Worm (Caenorhabditis elegans) whole organism, L2 larva: Measurements from ENCODE around the gene F17C11.11.
A peak's percentile ranks its signal among the peaks of the same experiment; 100 is the strongest.

ENCODE experiments used
- C34F6.9 ChIP-seq: fragments of 150-350 bp; optimal IDR thresholded peaks from 2 replicates; lab custom pipeline; 2014; ENCODE audit warnings: missing biosample characterization, missing genetic modification characterization
- F13H6.1 ChIP-seq: sonication (generic microtip); optimal IDR thresholded peaks from 2 replicates; lab custom pipeline; 2016; ENCODE audit warnings: missing genetic modification characterization, missing compliant biosample characterization
- R02D3.7 ChIP-seq: fragments of 150-350 bp; optimal IDR thresholded peaks from 2 replicates; lab custom pipeline; 2014; ENCODE audit warnings: missing biosample characterization, missing genetic modification characterization
- Y55F3AM.14 ChIP-seq: fragments of 200-800 bp; sonication (Bioruptor generic); optimal IDR thresholded peaks from 2 replicates; lab custom pipeline; 2018; ENCODE audit warnings: mild to moderate bottlenecking, missing genetic modification characterization, missing compliant biosample characterization
- ZK546.5 ChIP-seq: sonication (generic microtip); optimal IDR thresholded peaks from 2 replicates; lab custom pipeline; 2017; ENCODE audit warnings: missing biosample characterization, missing genetic modification characterization
- blmp-1 ChIP-seq: sonication (generic microtip); optimal IDR thresholded peaks from 2 replicates; lab custom pipeline; 2017; ENCODE audit warnings: missing genetic modification characterization, mild to moderate bottlenecking, missing compliant biosample characterization, antibody characterized with exemption, moderate library complexity; ENCODE audit not compliant: insufficient read depth
- crh-2 ChIP-seq: sonication (generic microtip); optimal IDR thresholded peaks from 2 replicates; lab custom pipeline; 2017; ENCODE audit warnings: missing biosample characterization, missing genetic modification characterization
- fos-1 ChIP-seq: fragments of 150-350 bp; optimal IDR thresholded peaks from 2 replicates; lab custom pipeline; 2014; ENCODE audit warnings: missing biosample characterization, missing genetic modification characterization
- gmeb-1 ChIP-seq: fragments of 150-350 bp; optimal IDR thresholded peaks from 2 replicates; lab custom pipeline; 2014; ENCODE audit warnings: missing biosample characterization, missing genetic modification characterization
- lin-39 ChIP-seq: fragments of 150-350 bp; optimal IDR thresholded peaks from 2 replicates; lab custom pipeline; 2014; ENCODE audit warnings: missing biosample characterization, missing genetic modification reagents, missing genetic modification characterization
- lsy-2 ChIP-seq, 2 experiments: fragments of 150-350 bp in 1 of 2; sonication (generic microtip) in 1 of 2; optimal IDR thresholded peaks; 2 replicates each; lab custom pipeline; 2014 to 2017; ENCODE audit warnings: missing biosample characterization in 2 of 2, missing genetic modification characterization in 2 of 2
- mab-5 ChIP-seq: fragments of 150-350 bp; optimal IDR thresholded peaks from 2 replicates; lab custom pipeline; 2014; ENCODE audit warnings: missing biosample characterization, missing genetic modification characterization
- nhr-10 ChIP-seq: sonication (generic microtip); optimal IDR thresholded peaks from 2 replicates; lab custom pipeline; 2017; ENCODE audit warnings: missing biosample characterization, missing genetic modification characterization
- nhr-12 ChIP-seq: fragments of 150-350 bp; optimal IDR thresholded peaks from 2 replicates; lab custom pipeline; 2014; ENCODE audit warnings: missing biosample characterization, missing genetic modification characterization
- nhr-129 ChIP-seq: fragments of 150-350 bp; optimal IDR thresholded peaks from 2 replicates; lab custom pipeline; 2014; ENCODE audit warnings: missing biosample characterization, missing genetic modification characterization
- nhr-21 ChIP-seq: fragments of 150-350 bp; optimal IDR thresholded peaks from 2 replicates; lab custom pipeline; 2014; ENCODE audit warnings: missing biosample characterization, missing genetic modification characterization
- nhr-23 ChIP-seq: fragments of 150-350 bp; optimal IDR thresholded peaks from 2 replicates; lab custom pipeline; 2014; ENCODE audit warnings: missing biosample characterization, missing genetic modification reagents, missing genetic modification characterization
- nhr-25 ChIP-seq: fragments of 150-350 bp; sonication (generic microtip); optimal IDR thresholded peaks from 3 replicates; lab custom pipeline; 2014; ENCODE audit warnings: missing biosample characterization, missing genetic modification characterization
- peb-1 ChIP-seq: fragments of 150-350 bp; optimal IDR thresholded peaks from 2 replicates; lab custom pipeline; 2014; ENCODE audit warnings: missing biosample characterization, missing genetic modification characterization
- sem-4 ChIP-seq: fragments of 150-350 bp; optimal IDR thresholded peaks from 2 replicates; lab custom pipeline; 2014; ENCODE audit warnings: missing biosample characterization, missing genetic modification reagents, missing genetic modification characterization
- skn-1 ChIP-seq: sonication (generic microtip); optimal IDR thresholded peaks from 2 replicates; lab custom pipeline; 2017; ENCODE audit warnings: missing biosample characterization, missing genetic modification characterization
- sma-3 ChIP-seq: sonication (generic microtip); optimal IDR thresholded peaks from 2 replicates; lab custom pipeline; 2016; ENCODE audit warnings: missing genetic modification reagents, missing genetic modification characterization, missing compliant biosample characterization
- sma-9 ChIP-seq, 2 experiments: fragments of 150-350 bp in 1 of 2; sonication (generic microtip) in 1 of 2; optimal IDR thresholded peaks; 2 replicates each; lab custom pipeline; 2014 to 2016; ENCODE audit warnings: missing genetic modification characterization in 2 of 2, mild to moderate bottlenecking in 1 of 2, missing biosample characterization in 1 of 2, missing compliant biosample characterization in 1 of 2, missing genetic modification reagents in 1 of 2, moderate library complexity in 1 of 2
- snpc-4 ChIP-seq: fragments of 150-350 bp; optimal IDR thresholded peaks from 2 replicates; lab custom pipeline; 2014; ENCODE audit warnings: missing biosample characterization, missing genetic modification characterization
- unc-55 ChIP-seq: fragments of 150-350 bp; sonication (generic microtip); optimal IDR thresholded peaks from 3 replicates; lab custom pipeline; 2014; ENCODE audit warnings: missing biosample characterization, missing genetic modification reagents, missing genetic modification characterization
- unc-62 ChIP-seq: fragments of 150-350 bp; optimal IDR thresholded peaks from 2 replicates; lab custom pipeline; 2014; ENCODE audit warnings: missing biosample characterization, missing genetic modification reagents, missing genetic modification characterization
- zag-1 ChIP-seq: fragments of 150-350 bp; optimal IDR thresholded peaks from 2 replicates; lab custom pipeline; 2014; ENCODE audit warnings: missing biosample characterization, missing genetic modification characterization
- ztf-1 ChIP-seq: fragments of 200-800 bp; sonication (Bioruptor generic); conservative IDR thresholded peaks from 2 replicates; pipeline ENCODE4 v1.3.6; 2022; ENCODE audit warnings: missing genetic modification characterization, missing compliant biosample characterization
- ztf-4 ChIP-seq: fragments of 150-350 bp; optimal IDR thresholded peaks from 2 replicates; lab custom pipeline; 2014; ENCODE audit warnings: missing biosample characterization, missing genetic modification characterization

Gene F17C11.11

DNA sequence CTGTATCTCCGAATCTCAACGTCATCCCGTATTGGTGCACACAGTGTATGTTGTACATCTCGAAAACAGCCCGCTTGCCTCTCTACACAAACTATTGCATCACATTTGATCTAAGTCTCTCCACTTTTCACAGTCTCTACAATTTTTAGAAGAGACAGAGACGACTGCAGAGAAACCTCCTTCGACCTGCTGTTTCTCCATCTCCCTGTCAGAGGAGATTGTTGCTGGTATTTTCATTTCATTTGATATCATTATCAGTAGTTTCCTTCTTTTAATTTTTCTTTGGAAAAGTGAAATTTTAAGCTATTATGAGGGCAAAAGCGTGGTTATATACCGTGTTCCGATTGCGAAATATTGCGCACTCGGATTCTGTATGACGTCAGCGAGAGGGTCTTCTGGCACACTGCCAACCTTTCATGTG, 2.0 kb upstream of the F17C11.11 start (continued):
- peak; percentile 27 for TF ChIP-seq zag-1 (tag; lab: Kevin White, UChicago)
- peak; percentile 81 for TF ChIP-seq crh-2 (tag; lab: Kevin White, UChicago)
- no peak for TF ChIP-seq peb-1 (tag; lab: Kevin White, UChicago)

DNA sequence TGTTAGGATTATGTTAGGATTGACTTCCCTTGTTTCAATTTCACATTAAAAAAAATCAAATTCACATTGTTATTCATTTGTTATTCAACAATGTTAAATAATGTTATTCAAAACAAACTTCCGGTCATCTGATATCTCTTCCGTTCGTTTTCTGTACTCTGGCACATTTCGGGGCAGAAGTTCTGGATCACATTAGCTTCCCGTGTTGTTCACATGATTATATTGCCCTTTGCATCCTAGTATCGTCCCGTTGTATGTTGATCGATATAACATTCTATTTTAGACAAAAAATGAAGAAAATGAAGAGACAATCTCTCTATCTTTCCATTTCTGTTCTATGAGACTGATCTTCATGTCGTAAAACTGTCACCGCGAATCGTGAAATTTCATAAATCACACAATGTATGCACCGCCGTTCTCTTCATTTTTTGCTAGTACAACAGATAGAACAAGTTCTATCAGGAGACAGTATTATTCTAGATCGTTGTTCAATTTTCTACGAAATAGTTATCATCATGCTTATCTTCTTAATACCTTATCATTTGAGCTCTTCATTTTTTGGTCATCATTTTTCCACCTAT, 1.5 kb upstream of the F17C11.11 start:
- TF ChIP-seq nhr-21 (peak; percentile 68), unc-62 (peak; percentile 24), gmeb-1 (tag; lab: Kevin White, UChicago) (no peak), unc-55 (GFP tag; lab: Kevin White, UChicago) (no peak), sma-9 (GFP tag; optimal IDR thresholded peaks at IDR 0.05; lab: Kevin White, UChicago) (peak; percentile 65), sma-9 (tag; optimal IDR thresholded peaks at IDR 0.05; lab: Kevin White, UChicago) (no peak), sem-4 (tag; lab: Kevin White, UChicago) (no peak)
- TF ChIP-seq, all 48 proteins: peak for 3

DNA sequence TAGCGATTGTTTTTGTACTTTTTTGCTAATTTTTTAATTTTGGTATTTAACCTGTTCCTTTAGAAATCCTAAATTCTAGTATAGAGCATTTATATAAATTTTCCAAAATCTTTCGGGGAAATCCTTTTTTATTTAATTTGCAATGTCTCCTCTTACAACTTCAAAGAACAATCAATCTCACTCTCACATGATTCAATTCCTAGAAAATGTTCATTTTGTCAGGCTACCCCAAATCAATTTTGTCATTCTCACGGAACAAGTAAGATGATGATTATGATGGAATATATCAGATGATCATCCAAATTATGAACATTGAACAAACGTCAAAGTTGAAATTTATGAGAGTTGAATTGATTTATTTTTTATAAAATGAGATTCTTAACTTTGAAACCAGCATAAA, 1.3 kb downstream of the F17C11.11 start:
- TF ChIP-seq gmeb-1 (tag; lab: Kevin White, UChicago) (peak; percentile 47), skn-1 (tag; lab: Kevin White, UChicago) (peak; percentile 55), mab-5 (tag; lab: Kevin White, UChicago) (no peak), nhr-12 (tag; lab: Kevin White, UChicago) (no peak), nhr-23 (no peak), sem-4 (tag; lab: Kevin White, UChicago) (peak; percentile 63), nhr-10 (no peak), sma-3 (GFP tag; lab: Kevin White, UChicago) (no peak), lsy-2 (tag; optimal IDR thresholded peaks at IDR 0.05; lab: Kevin White, UChicago) (peak in 1 of 2 experiments; percentile 71), nhr-25 (peak; percentile 1), sma-9 (GFP tag; optimal IDR thresholded peaks at IDR 0.05; lab: Kevin White, UChicago) (peak; percentile 84), sma-9 (tag; optimal IDR thresholded peaks at IDR 0.05; lab: Kevin White, UChicago) (no peak), blmp-1 (tag; lab: Kevin White, UChicago) (no peak), crh-2 (tag; lab: Kevin White, UChicago) (peak; percentile 52), fos-1 (tag; lab: Kevin White, UChicago) (peak; percentile 13), C34F6.9 (tag; lab: Kevin White, UChicago) (peak; percentile 69), R02D3.7 (tag; lab: Kevin White, UChicago) (no peak), ztf-1 (GFP tag; lab: Robert Waterston, UW) (no peak), ztf-4 (peak; percentile 61), lin-39 (tag; lab: Kevin White, UChicago) (no peak), nhr-21 (peak; percentile 87), nhr-129 (tag; lab: Kevin White, UChicago) (peak; percentile 94), ZK546.5 (tag; lab: Kevin White, UChicago) (no peak)

DNA sequence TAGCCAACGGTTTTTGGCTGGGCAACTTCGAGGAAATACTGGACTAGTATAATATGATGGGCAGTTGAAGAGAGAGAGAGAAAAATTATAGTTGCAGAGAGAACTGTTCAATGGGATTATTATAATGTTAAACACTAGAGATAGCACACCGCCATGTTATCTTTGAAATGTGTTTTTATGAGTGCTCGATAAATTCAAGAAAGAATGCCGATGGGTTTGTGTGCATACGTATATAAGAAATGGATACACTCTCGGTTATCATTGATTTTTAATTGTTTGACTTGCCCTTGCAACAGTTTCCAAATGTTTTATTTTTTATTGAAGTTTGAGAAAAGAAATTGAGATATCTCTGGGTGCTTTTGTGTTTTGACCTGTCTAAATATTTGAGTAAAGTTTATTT, 1.9 kb downstream of the F17C11.11 start, which contains the start of gene F17C11.12:
Gene F17C11.12 (minus strand): TSS at position 240 of the 400 bp plus-strand sequence.
- peak; percentile 40 for TF ChIP-seq crh-2 (tag; lab: Kevin White, UChicago)
- TF ChIP-seq sma-9 (GFP tag; optimal IDR thresholded peaks at IDR 0.05; lab: Kevin White, UChicago): peak; percentile 71
- no peak for TF ChIP-seq sma-9 (tag; optimal IDR thresholded peaks at IDR 0.05; lab: Kevin White, UChicago)
- TF ChIP-seq nhr-23: no peak
- no peak for TF ChIP-seq R02D3.7 (tag; lab: Kevin White, UChicago)
- peak; percentile 73 for TF ChIP-seq fos-1 (tag; lab: Kevin White, UChicago)
- no peak for TF ChIP-seq unc-55 (GFP tag; lab: Kevin White, UChicago)
- TF ChIP-seq F13H6.1 (tag; lab: Kevin White, UChicago): peak; percentile 13
- no peak for TF ChIP-seq blmp-1 (tag; lab: Kevin White, UChicago)
- no peak for TF ChIP-seq Y55F3AM.14 (GFP tag; lab: Kevin White, UChicago)

DNA sequence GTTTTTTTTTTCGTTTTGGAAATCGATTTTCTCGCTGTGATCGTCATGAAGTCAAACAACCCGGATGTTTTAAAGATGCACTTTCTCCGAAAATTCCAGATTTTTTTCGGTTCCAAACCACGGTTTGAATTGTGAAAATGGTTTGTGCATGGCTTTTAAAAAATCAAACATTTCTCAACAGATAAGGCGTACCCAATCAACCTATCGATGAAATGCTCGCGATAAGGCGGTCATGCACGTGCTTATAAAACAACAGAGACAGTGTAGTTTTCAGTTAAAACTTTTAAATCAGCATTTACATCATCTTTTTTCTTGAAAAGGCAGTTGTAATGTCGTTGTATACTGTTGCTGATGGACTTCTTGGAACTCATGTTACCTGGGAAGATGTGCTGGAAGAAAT, 6.2 kb downstream of the F17C11.11 start, which contains the start of gene F58B4.5:
Gene F58B4.5 (plus strand): TSS at position 283 of the 400 bp plus-strand sequence.
- no peak for TF ChIP-seq F13H6.1 (tag; lab: Kevin White, UChicago)
- peak; percentile 43 for TF ChIP-seq fos-1 (tag; lab: Kevin White, UChicago)
- TF ChIP-seq nhr-25: no peak
- TF ChIP-seq snpc-4 (tag; lab: Kevin White, UChicago): no peak
- no peak for TF ChIP-seq peb-1 (tag; lab: Kevin White, UChicago)
- peak; percentile 71 for TF ChIP-seq sma-9 (GFP tag; optimal IDR thresholded peaks at IDR 0.05; lab: Kevin White, UChicago)
- TF ChIP-seq sma-9 (tag; optimal IDR thresholded peaks at IDR 0.05; lab: Kevin White, UChicago): no peak
- no peak for TF ChIP-seq nhr-12 (tag; lab: Kevin White, UChicago)
- peak; percentile 54 for TF ChIP-seq crh-2 (tag; lab: Kevin White, UChicago)
- TF ChIP-seq, all 48 proteins: peak for 3
